Fruit fly (Drosophila melanogaster) whole organism, embryonic: ENCODE results near the gene CG31431.

Experiments
- B-H1 ChIP-seq: fragments of 200-800 bp; sonication (Bioruptor generic); IDR thresholded peaks from 3 replicates; pipeline ENCODE4 v1.3.6; 2022; ENCODE audit warnings: missing biosample characterization, missing genetic modification characterization
- CG10209 ChIP-seq: fragments of 200-800 bp; sonication (Bioruptor generic); optimal IDR thresholded peaks from 3 replicates; lab custom pipeline; 2017; ENCODE audit warnings: missing biosample characterization, mild to moderate bottlenecking, missing genetic modification characterization, missing genetic modification reagents
- CG10321 ChIP-seq: fragments of 200-800 bp; sonication (Bioruptor generic); IDR thresholded peaks from 2 replicates; pipeline ENCODE4 v1.3.6; 2022; ENCODE audit warnings: missing biosample characterization, missing genetic modification characterization
- CG10565 ChIP-seq: fragments of 200-800 bp; sonication (Bioruptor generic); optimal IDR thresholded peaks from 3 replicates; lab custom pipeline; 2016; ENCODE audit warnings: missing biosample characterization, mild to moderate bottlenecking, missing genetic modification characterization
- CG11093 ChIP-seq: fragments of 200-800 bp; sonication (Bioruptor generic); IDR thresholded peaks from 3 replicates; pipeline ENCODE4 v1.3.6; 2022; ENCODE audit warnings: missing biosample characterization, missing genetic modification characterization
- CG11560 ChIP-seq: fragments of 200-800 bp; sonication (Bioruptor generic); IDR thresholded peaks from 3 replicates; pipeline ENCODE4 v1.3.6; 2022; ENCODE audit warnings: missing biosample characterization, missing genetic modification characterization
- CG11695 ChIP-seq: fragments of 200-800 bp; sonication (Bioruptor generic); IDR thresholded peaks from 3 replicates; pipeline ENCODE4 v1.3.6; 2022; ENCODE audit warnings: missing biosample characterization, missing genetic modification characterization
- CG1233 ChIP-seq: fragments of 200-800 bp; sonication (Bioruptor generic); optimal IDR thresholded peaks from 4 replicates; lab custom pipeline; 2018; ENCODE audit warnings: missing biosample characterization, mild to moderate bottlenecking, missing genetic modification characterization
- CG15514 ChIP-seq: fragments of 200-800 bp; sonication (Bioruptor generic); optimal IDR thresholded peaks from 3 replicates; lab custom pipeline; 2017; ENCODE audit warnings: missing biosample characterization, missing genetic modification characterization, mild to moderate bottlenecking, moderate library complexity, missing genetic modification reagents
- CG15696 ChIP-seq: fragments of 200-800 bp; sonication (Bioruptor generic); optimal IDR thresholded peaks from 2 replicates; lab custom pipeline; 2019; ENCODE audit warnings: missing biosample characterization, mild to moderate bottlenecking, missing genetic modification characterization, moderate library complexity
- CG17829 ChIP-seq: fragments of 200-800 bp; optimal IDR thresholded peaks from 2 replicates; lab custom pipeline; 2019; ENCODE audit warnings: missing biosample characterization, mild to moderate bottlenecking, missing genetic modification characterization, moderate library complexity
- CG18262 ChIP-seq: fragments of 200-800 bp; optimal IDR thresholded peaks from 3 replicates; lab custom pipeline; 2019; ENCODE audit warnings: missing biosample characterization, mild to moderate bottlenecking, missing genetic modification characterization, moderate library complexity
- CG30403 ChIP-seq: fragments of 200-800 bp; sonication (Bioruptor generic); optimal IDR thresholded peaks from 3 replicates; lab custom pipeline; 2016; ENCODE audit warnings: missing biosample characterization, missing genetic modification characterization
- CG31388 ChIP-seq: fragments of 200-800 bp; sonication (Bioruptor generic); optimal IDR thresholded peaks from 2 replicates; lab custom pipeline; 2016; ENCODE audit warnings: missing biosample characterization, missing genetic modification characterization
- CG32767 ChIP-seq: fragments of 200-800 bp; sonication (Bioruptor generic); IDR thresholded peaks from 2 replicates; pipeline ENCODE4 v1.3.6; 2022; ENCODE audit warnings: missing biosample characterization, missing genetic modification characterization
- CG3281 ChIP-seq: fragments of 200-800 bp; sonication (Bioruptor generic); optimal IDR thresholded peaks from 3 replicates; lab custom pipeline; 2017; ENCODE audit warnings: missing biosample characterization, mild to moderate bottlenecking, missing genetic modification characterization
- CG4820 ChIP-seq: fragments of 200-800 bp; sonication (Bioruptor generic); optimal IDR thresholded peaks from 3 replicates; lab custom pipeline; 2016; ENCODE audit warnings: missing biosample characterization, missing genetic modification characterization
- CG4854 ChIP-seq: fragments of 200-800 bp; sonication (Bioruptor generic); optimal IDR thresholded peaks from 2 replicates; lab custom pipeline; 2016; ENCODE audit warnings: missing biosample characterization, missing genetic modification characterization, inconsistent platforms
- CG6254 ChIP-seq: fragments of 200-800 bp; sonication (Bioruptor generic); optimal IDR thresholded peaks from 3 replicates; lab custom pipeline; 2017; ENCODE audit warnings: mild to moderate bottlenecking, missing biosample characterization, missing genetic modification reagents, missing genetic modification characterization
- CG6689 ChIP-seq: fragments of 200-800 bp; sonication (Bioruptor generic); IDR thresholded peaks from 2 replicates; pipeline ENCODE4 v1.3.6; 2022; ENCODE audit warnings: missing biosample characterization, missing genetic modification characterization
- CG7556 ChIP-seq: fragments of 200-800 bp; sonication (Bioruptor generic); optimal IDR thresholded peaks from 2 replicates; lab custom pipeline; 2017; ENCODE audit warnings: missing biosample characterization, mild to moderate bottlenecking, missing genetic modification characterization
- CG8924 ChIP-seq: fragments of 200-800 bp; optimal IDR thresholded peaks from 3 replicates; lab custom pipeline; 2019; ENCODE audit warnings: missing biosample characterization, mild to moderate bottlenecking, missing genetic modification characterization, moderate library complexity
- CoRest ChIP-seq: fragments of 200-800 bp; sonication (Bioruptor generic); optimal IDR thresholded peaks from 3 replicates; lab custom pipeline; 2018; ENCODE audit warnings: missing biosample characterization, mild to moderate bottlenecking, missing genetic modification characterization, moderate library complexity
- D19A ChIP-seq: fragments of 200-800 bp; optimal IDR thresholded peaks from 3 replicates; lab custom pipeline; 2019; ENCODE audit warnings: missing biosample characterization, mild to moderate bottlenecking, missing genetic modification characterization, moderate library complexity
- Eip74EF ChIP-seq, 2 experiments: fragments of 200-800 bp in 1 of 2; fragments of >200 bp in 1 of 2; sonication (Bioruptor generic) in 1 of 2; optimal IDR thresholded peaks; 2 replicates each; lab custom pipeline; 2017 to 2019; ENCODE audit warnings: missing biosample characterization in 2 of 2, missing genetic modification characterization in 2 of 2, mild to moderate bottlenecking in 1 of 2, moderate library complexity in 1 of 2
- HLH3B ChIP-seq: fragments of 200-800 bp; sonication (Bioruptor generic); IDR thresholded peaks from 2 replicates; pipeline ENCODE4 v1.3.6; 2022; ENCODE audit warnings: missing biosample characterization, missing genetic modification characterization
- Hand ChIP-seq: fragments of 200-800 bp; sonication (Bioruptor generic); optimal IDR thresholded peaks from 2 replicates; lab custom pipeline; 2017; ENCODE audit warnings: mild to moderate bottlenecking, missing biosample characterization, missing genetic modification reagents, missing genetic modification characterization
- Jarid2 ChIP-seq: fragments of 200-800 bp; sonication (Bioruptor generic); optimal IDR thresholded peaks from 3 replicates; lab custom pipeline; 2017; ENCODE audit warnings: mild to moderate bottlenecking, missing biosample characterization, missing genetic modification reagents, missing genetic modification characterization
- az2 ChIP-seq: fragments of 200-800 bp; sonication (Bioruptor generic); optimal IDR thresholded peaks from 3 replicates; lab custom pipeline; 2016; ENCODE audit warnings: missing biosample characterization, missing genetic modification characterization
- bcd ChIP-seq: fragments of 200-800 bp; sonication (Bioruptor generic); optimal IDR thresholded peaks from 2 replicates; lab custom pipeline; 2017; ENCODE audit warnings: missing biosample characterization, mild to moderate bottlenecking, missing genetic modification characterization
- bsh ChIP-seq, 2 experiments: fragments of 200-800 bp; sonication (Bioruptor generic); optimal IDR thresholded peaks; 2 replicates each; lab custom pipeline; 2017 to 2018; ENCODE audit warnings: mild to moderate bottlenecking in 2 of 2, missing biosample characterization in 2 of 2, missing genetic modification characterization in 2 of 2, moderate library complexity in 1 of 2
- dmrt99B ChIP-seq: fragments of 200-800 bp; sonication (Bioruptor generic); optimal IDR thresholded peaks from 2 replicates; lab custom pipeline; 2018; ENCODE audit warnings: missing biosample characterization, mild to moderate bottlenecking, missing genetic modification characterization, moderate library complexity
- dpn ChIP-seq, 2 experiments: fragments of 200-800 bp; sonication (Bioruptor generic); optimal IDR thresholded peaks; 3 replicates each; lab custom pipeline; 2016; ENCODE audit warnings: missing biosample characterization in 2 of 2, missing genetic modification characterization in 2 of 2
- grn ChIP-seq: fragments of 200-800 bp; sonication (Bioruptor generic); optimal IDR thresholded peaks from 3 replicates; lab custom pipeline; 2017; ENCODE audit warnings: missing biosample characterization, missing genetic modification characterization
- lilli ChIP-seq: fragments of 200-800 bp; sonication (Bioruptor generic); optimal IDR thresholded peaks from 3 replicates; lab custom pipeline; 2016; ENCODE audit warnings: missing biosample characterization, missing genetic modification characterization
- nmo ChIP-seq: fragments of 200-800 bp; sonication (Bioruptor generic); optimal IDR thresholded peaks from 2 replicates; lab custom pipeline; 2018; ENCODE audit warnings: missing biosample characterization, mild to moderate bottlenecking, missing genetic modification characterization, moderate library complexity
- slp2 ChIP-seq: fragments of 200-800 bp; sonication (Bioruptor generic); optimal IDR thresholded peaks from 2 replicates; lab custom pipeline; 2016; ENCODE audit warnings: missing biosample characterization, missing genetic modification characterization
- tin ChIP-seq: fragments of 200-800 bp; sonication (Bioruptor generic); optimal IDR thresholded peaks from 3 replicates; lab custom pipeline; 2016; ENCODE audit warnings: missing biosample characterization, missing genetic modification characterization
- tna ChIP-seq: fragments of 200-800 bp; sonication (Bioruptor generic); IDR thresholded peaks from 2 replicates; pipeline ENCODE4 v1.3.6; 2022; ENCODE audit warnings: missing biosample characterization, missing genetic modification characterization; ENCODE audit not compliant: partially characterized antibody
- toy ChIP-seq: fragments of 200-800 bp; sonication (Bioruptor generic); IDR thresholded peaks from 2 replicates; pipeline ENCODE4 v1.3.6; 2022; ENCODE audit warnings: missing biosample characterization, missing genetic modification characterization
- usp ChIP-seq: fragments of >200 bp; optimal IDR thresholded peaks from 2 replicates; lab custom pipeline; 2017; ENCODE audit warnings: missing biosample characterization, missing genetic modification characterization

The CG31431 gene

dm6 chr3R:21823699-21824406, 46.6 kb upstream of the CG31431 start (continued):
- TF ChIP-seq CG4820 (GFP tag; lab: Kevin White, UChicago): peak; percentile 2
- peak; percentile 60 for TF ChIP-seq D19A (tag; lab: Kevin White, UChicago)
- TF ChIP-seq nmo: peak; percentile 37
- TF ChIP-seq CG10565: no peak
- no peak for TF ChIP-seq CG10321
- TF ChIP-seq lilli (GFP tag; lab: Kevin White, UChicago): no peak
- TF ChIP-seq bsh (GFP tag; optimal IDR thresholded peaks at IDR 0.05; lab: Kevin White, UChicago): peak in 1 of 2 experiments; percentile 8
- TF ChIP-seq Jarid2: peak; percentile 5
- peak; percentile 17; the same call in 1 of the 2 replicates for TF ChIP-seq tna (GFP tag; lab: Robert Waterston, UW)
- no peak for TF ChIP-seq Hand (GFP tag; lab: Kevin White, UChicago)
- TF ChIP-seq dmrt99B (tag; lab: Kevin White, UChicago): peak; percentile 40
- peak; percentile 44 for TF ChIP-seq CG6254
- peak; percentile 13 for TF ChIP-seq CG3281
- TF ChIP-seq Eip74EF (GFP tag; optimal IDR thresholded peaks at IDR 0.05; lab: Kevin White, UChicago): no peak
- TF ChIP-seq CG11093 (GFP tag; lab: Robert Waterston, UW): 0 out of 3 replicates have a peak, but pooled peaks have one; percentile 7
- TF ChIP-seq CG31388: no peak
- no peak for TF ChIP-seq slp2 (GFP tag; lab: Kevin White, UChicago)
- peak; percentile 21 for TF ChIP-seq CoRest (tag; lab: Kevin White, UChicago)
- TF ChIP-seq az2 (GFP tag; lab: Kevin White, UChicago): peak; percentile 4
- no peak for TF ChIP-seq CG4854 (GFP tag; lab: Kevin White, UChicago)
- TF ChIP-seq grn (GFP tag; lab: Kevin White, UChicago): peak; percentile 88
- 0 out of 3 replicates have a peak, but pooled peaks have one; percentile 13 for TF ChIP-seq B-H1 (GFP tag; lab: Robert Waterston, UW)
- TF ChIP-seq CG15696 (tag; lab: Kevin White, UChicago): peak; percentile 83
- no peak for TF ChIP-seq dpn (GFP tag; optimal IDR thresholded peaks at IDR 0.05; lab: Kevin White, UChicago)
- no peak for TF ChIP-seq usp (GFP tag; lab: Kevin White, UChicago)
- TF ChIP-seq toy: no peak
- TF ChIP-seq CG1233 (GFP tag; lab: Kevin White, UChicago): peak; percentile 41
- TF ChIP-seq CG7556 (GFP tag; lab: Kevin White, UChicago): peak; percentile 45
- TF ChIP-seq HLH3B (GFP tag; lab: Robert Waterston, UW): 0 out of 2 replicates have a peak, but pooled peaks have one; percentile 12
- TF ChIP-seq tin: peak; percentile 33
- peak; percentile 39 for TF ChIP-seq CG17829 (tag; lab: Kevin White, UChicago)
- TF ChIP-seq bcd (GFP tag; lab: Kevin White, UChicago): peak; percentile 33
- peak; percentile 50; the same call in 1 of the 3 replicates for TF ChIP-seq CG11695 (GFP tag; lab: Robert Waterston, UW)
- TF ChIP-seq CG15514 (GFP tag; lab: Kevin White, UChicago): no peak
- TF ChIP-seq CG10209 (GFP tag; lab: Kevin White, UChicago): peak; percentile 31
- no peak for TF ChIP-seq CG11560 (tag; lab: Robert Waterston, UW)
- TF ChIP-seq CG32767: no peak
- TF ChIP-seq CG30403 (GFP tag; lab: Kevin White, UChicago): peak; percentile 9
- peak; percentile 70 for TF ChIP-seq CG18262 (tag; lab: Kevin White, UChicago)
- peak; percentile 39; the same call in 1 of the 2 replicates for TF ChIP-seq CG6689 (GFP tag; lab: Robert Waterston, UW)
- peak; percentile 42 for TF ChIP-seq CG8924 (tag; lab: Kevin White, UChicago)
